Worm (Caenorhabditis elegans) whole organism, early embryonic: Measurements from ENCODE around the gene ZK380.4.

ENCODE experiments used
- B0310.2 ChIP-seq: sonication (generic microtip); optimal IDR thresholded peaks from 2 replicates; lab custom pipeline; 2016; ENCODE audit warnings: mild to moderate bottlenecking, missing genetic modification characterization, missing compliant biosample characterization
- F13C5.2 ChIP-seq: sonication (generic microtip); optimal IDR thresholded peaks from 2 replicates; lab custom pipeline; 2017; ENCODE audit warnings: mild to moderate bottlenecking, missing genetic modification characterization, inconsistent platforms, missing compliant biosample characterization
- ama-1 ChIP-seq: fragments of 150-350 bp; optimal IDR thresholded peaks from 2 replicates; lab custom pipeline; 2014
- ceh-36 ChIP-seq: sonication (generic microtip); optimal IDR thresholded peaks from 2 replicates; lab custom pipeline; 2016; ENCODE audit warnings: missing genetic modification characterization, inconsistent platforms, missing compliant biosample characterization
- ets-7 ChIP-seq: sonication (generic microtip); optimal IDR thresholded peaks from 2 replicates; lab custom pipeline; 2016; ENCODE audit warnings: missing genotype, missing genetic modification characterization, missing compliant biosample characterization
- flt-1 ChIP-seq: fragments of 200-800 bp; sonication (Bioruptor generic); IDR thresholded peaks from 2 replicates; pipeline ENCODE4 v1.3.6; 2022; ENCODE audit warnings: missing genetic modification characterization, missing compliant biosample characterization
- hmbx-1 ChIP-seq: sonication (generic microtip); optimal IDR thresholded peaks from 2 replicates; lab custom pipeline; 2016; ENCODE audit warnings: mild to moderate bottlenecking, missing genetic modification characterization, missing compliant biosample characterization
- hnd-1 ChIP-seq: sonication (generic microtip); optimal IDR thresholded peaks from 2 replicates; lab custom pipeline; 2016; ENCODE audit warnings: missing genetic modification characterization, missing compliant biosample characterization
- pes-1 ChIP-seq: fragments of 200-800 bp; sonication (Bioruptor generic); IDR thresholded peaks from 2 replicates; pipeline ENCODE4 v1.3.6; 2022; ENCODE audit warnings: missing genetic modification reagents, missing genetic modification characterization, missing compliant biosample characterization

DNA sequence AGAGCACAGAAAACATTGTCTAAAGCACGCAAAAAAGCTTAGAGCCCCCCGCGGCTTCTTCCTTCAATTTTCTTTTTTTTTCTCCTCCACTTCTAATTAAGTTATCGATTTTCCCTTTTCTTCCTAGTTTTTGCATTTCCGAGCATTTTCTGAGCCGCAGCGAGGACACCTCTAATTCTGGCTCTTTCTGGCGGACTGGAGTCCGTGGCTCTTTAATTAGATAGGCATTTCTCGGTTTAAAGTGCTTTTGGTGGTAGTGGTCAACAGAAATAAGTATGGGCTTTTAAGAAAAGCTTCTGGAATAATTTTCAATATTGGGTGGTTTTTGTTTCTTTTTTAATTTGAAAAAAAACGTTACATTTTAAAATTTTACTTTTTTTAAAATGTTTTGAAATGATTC, 50.2 kb downstream of the ZK380.4 start:
- TF ChIP-seq hnd-1 (tag; lab: Kevin White, UChicago) (no peak), ama-1 (no peak), ceh-36 (tag; lab: Kevin White, UChicago) (no peak), hmbx-1 (no peak), flt-1 (GFP tag; lab: Robert Waterston, UW) (no peak), F13C5.2 (tag; lab: Kevin White, UChicago) (no peak), ets-7 (no peak), pes-1 (GFP tag; lab: Robert Waterston, UW) (no peak), B0310.2 (tag; lab: Kevin White, UChicago) (no peak)
